Worm (Caenorhabditis elegans): ENCODE results near the gene mtss-1.

- TF ChIP-seq pqm-1 (tag; optimal IDR thresholded peaks at IDR 0.05) (no peak), hmg-11 (tag; optimal IDR thresholded peaks at IDR 0.05) (no peak), R02D3.7 (tag; optimal IDR thresholded peaks at IDR 0.05) (no peak), mdl-1 (tag; optimal IDR thresholded peaks at IDR 0.05) (no peak), zag-1 (tag; optimal IDR thresholded peaks at IDR 0.05) (no peak), jun-1 (tag; optimal IDR thresholded peaks at IDR 0.05) (no peak), nfya-1 (tag; optimal IDR thresholded peaks at IDR 0.05; ENCODE audit: insufficient read depth) (no peak), daf-12 (tag; optimal IDR thresholded peaks at IDR 0.05) (no peak), nhr-67 (tag; optimal IDR thresholded peaks at IDR 0.05) (no peak)
These were observed 43.0 kb downstream of the mtss-1 start for ce11 chrIII:8811111-8811510.
